Fruit fly (Drosophila melanogaster) whole organism: ENCODE data around the gene AP-1sigma.

Experiments used
- CG8478 ChIP-seq: fragments of >200 bp; optimal IDR thresholded peaks from 2 replicates; lab custom pipeline; 2018; ENCODE audit warnings: inconsistent platforms
- Dll ChIP-seq: fragments of >200 bp; optimal IDR thresholded peaks from 2 replicates; lab custom pipeline; 2017
- EcR ChIP-seq, 2 experiments: fragments of >200 bp; optimal IDR thresholded peaks; 2 replicates each; lab custom pipeline; 2017; ENCODE audit warnings: missing biosample characterization in 2 of 2, missing genetic modification characterization in 2 of 2, missing genetic modification reagents in 2 of 2
- pan ChIP-seq: fragments of >200 bp; optimal IDR thresholded peaks from 2 replicates; lab custom pipeline; 2017
- psq ChIP-seq: fragments of >200 bp; optimal IDR thresholded peaks from 2 replicates; lab custom pipeline; 2017
- usp ChIP-seq: fragments of >200 bp; optimal IDR thresholded peaks from 2 replicates; lab custom pipeline; 2017; ENCODE audit warnings: missing biosample characterization, missing genetic modification characterization, mixed read lengths

The AP-1sigma gene

dm6 chr3R:23958091-23958838 is at the start of gene AP-1sigma, which contains the start of gene GluProRS:
Gene AP-1sigma, plus strand, starts transcription at chr3R:23958651.
Gene GluProRS, minus strand, starts transcription at chr3R:23958391.
- TF ChIP-seq Dll (lab: Kevin White, UChicago) (no peak), usp (GFP tag; lab: Kevin White, UChicago) (no peak), psq (lab: Kevin White, UChicago) (no peak)

dm6 chr3R:23909347-23909862 is 49.0 kb upstream of the AP-1sigma start:
- TF ChIP-seq Dll (lab: Kevin White, UChicago) (no peak), EcR (GFP tag; optimal IDR thresholded peaks at IDR 0.05; lab: Kevin White, UChicago) (no peak), CG8478 (lab: Kevin White, UChicago) (no peak), psq (lab: Kevin White, UChicago) (no peak), pan (lab: Kevin White, UChicago) (no peak), usp (GFP tag; lab: Kevin White, UChicago) (no peak)

- TF ChIP-seq CG8478 (lab: Kevin White, UChicago) (no peak), EcR (GFP tag; optimal IDR thresholded peaks at IDR 0.05; lab: Kevin White, UChicago) (no peak), psq (lab: Kevin White, UChicago) (no peak), usp (GFP tag; lab: Kevin White, UChicago) (no peak), Dll (lab: Kevin White, UChicago) (no peak), pan (lab: Kevin White, UChicago) (no peak)
These were observed 48.1 kb upstream of the AP-1sigma start for dm6 chr3R:23910260-23910887.

- peak in 1 of 2 experiments; percentile 39 for TF ChIP-seq EcR (GFP tag; optimal IDR thresholded peaks at IDR 0.05; lab: Kevin White, UChicago)
- no peak for TF ChIP-seq Dll (lab: Kevin White, UChicago)
These were observed 47.3 kb upstream of the AP-1sigma start for dm6 chr3R:23911073-23911690.

- TF ChIP-seq Dll (lab: Kevin White, UChicago) (peak; percentile 6), pan (lab: Kevin White, UChicago) (no peak)
These were observed 46.1 kb upstream of the AP-1sigma start for dm6 chr3R:23912349-23912748.

dm6 chr3R:23914415-23915041 is 43.9 kb upstream of the AP-1sigma start:
- no peak for TF ChIP-seq CG8478 (lab: Kevin White, UChicago)
- peak; percentile 68 for TF ChIP-seq Dll (lab: Kevin White, UChicago)

dm6 chr3R:23915042-23915428 is 43.4 kb upstream of the AP-1sigma start:
- TF ChIP-seq psq (lab: Kevin White, UChicago) (no peak), usp (GFP tag; lab: Kevin White, UChicago) (no peak), Dll (lab: Kevin White, UChicago) (no peak), CG8478 (lab: Kevin White, UChicago) (no peak), pan (lab: Kevin White, UChicago) (no peak), EcR (GFP tag; optimal IDR thresholded peaks at IDR 0.05; lab: Kevin White, UChicago) (no peak)

- TF ChIP-seq Dll (lab: Kevin White, UChicago) (peak; percentile 2), CG8478 (lab: Kevin White, UChicago) (no peak)
These were observed 42.5 kb upstream of the AP-1sigma start for dm6 chr3R:23915967-23916366.

- TF ChIP-seq psq (lab: Kevin White, UChicago) (no peak), CG8478 (lab: Kevin White, UChicago) (no peak), pan (lab: Kevin White, UChicago) (no peak)
These were observed 39.1 kb upstream of the AP-1sigma start for dm6 chr3R:23919366-23919765.

dm6 chr3R:23920387-23920786 is 38.1 kb upstream of the AP-1sigma start:
- TF ChIP-seq psq (lab: Kevin White, UChicago) (no peak), EcR (GFP tag; optimal IDR thresholded peaks at IDR 0.05; lab: Kevin White, UChicago) (no peak), Dll (lab: Kevin White, UChicago) (no peak), usp (GFP tag; lab: Kevin White, UChicago) (no peak), CG8478 (lab: Kevin White, UChicago) (no peak)

- no peak for TF ChIP-seq Dll (lab: Kevin White, UChicago)
- TF ChIP-seq CG8478 (lab: Kevin White, UChicago): no peak
- TF ChIP-seq usp (GFP tag; lab: Kevin White, UChicago): no peak
- TF ChIP-seq psq (lab: Kevin White, UChicago): no peak
- TF ChIP-seq pan (lab: Kevin White, UChicago): no peak
- no peak for TF ChIP-seq EcR (GFP tag; optimal IDR thresholded peaks at IDR 0.05; lab: Kevin White, UChicago)
These were observed 37.4 kb upstream of the AP-1sigma start for dm6 chr3R:23920874-23921539.
